Fruit fly (Drosophila melanogaster) whole organism, embryonic: ENCODE results near the gene pyd.

ENCODE experiments used
- CG1832 ChIP-seq: fragments of 200-800 bp; sonication (Bioruptor generic); optimal IDR thresholded peaks from 2 replicates; lab custom pipeline; 2017; ENCODE audit warnings: missing biosample characterization, mild to moderate bottlenecking, missing genetic modification characterization, inconsistent platforms
- CG7786 ChIP-seq: fragments of 200-800 bp; sonication (Bioruptor generic); optimal IDR thresholded peaks from 2 replicates; lab custom pipeline; 2016; ENCODE audit warnings: missing biosample characterization, missing genetic modification characterization

DNA sequence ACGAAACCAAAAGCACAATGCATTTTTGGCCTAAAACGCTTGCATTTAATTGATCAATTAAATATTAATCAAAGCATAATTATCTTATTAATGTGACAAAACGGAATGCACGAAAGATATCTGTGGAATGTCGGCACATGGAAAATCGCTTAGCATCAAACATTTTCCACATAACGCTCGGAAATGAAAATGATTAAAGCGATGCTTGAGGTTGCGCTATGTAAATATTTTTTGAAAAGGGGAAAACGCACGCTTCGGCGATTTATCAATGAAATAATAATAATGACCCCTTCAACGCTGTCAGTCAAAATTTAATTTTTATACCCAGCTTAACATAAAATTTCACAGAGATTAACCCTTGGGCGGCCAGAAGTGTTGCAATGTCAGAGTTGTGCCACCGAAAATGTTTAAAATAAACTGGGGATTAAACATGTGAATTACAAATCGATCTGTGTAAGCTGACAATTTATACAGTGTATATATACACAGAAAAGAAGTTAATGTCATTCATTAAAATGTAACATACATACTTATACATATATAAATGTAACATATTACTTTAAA is 46.8 kb downstream of the pyd start:
- TF ChIP-seq CG1832 (GFP tag; lab: Kevin White, UChicago) (no peak), CG7786 (GFP tag; lab: Kevin White, UChicago) (no peak)
